Fruit fly (Drosophila melanogaster) whole organism, wandering third instar larva: ENCODE measurements around the gene mRpL35.
A peak's percentile ranks its signal among the peaks of the same experiment; 100 is the strongest.

Source experiments
- Abd-B ChIP-seq: fragments of >200 bp; optimal IDR thresholded peaks from 2 replicates; lab custom pipeline; 2017; ENCODE audit warnings: missing biosample characterization, missing genetic modification characterization
- CG32264 ChIP-seq: fragments of 200-800 bp; sonication (Bioruptor generic); optimal IDR thresholded peaks from 2 replicates; lab custom pipeline; 2016; ENCODE audit warnings: missing biosample characterization, missing genetic modification characterization
- CG9705 ChIP-seq: fragments of 200-800 bp; sonication (Bioruptor generic); optimal IDR thresholded peaks from 2 replicates; lab custom pipeline; 2018; ENCODE audit warnings: missing biosample characterization, mild to moderate bottlenecking, missing genetic modification characterization
- CrebA ChIP-seq: fragments of 200-800 bp; sonication (Bioruptor generic); optimal IDR thresholded peaks from 2 replicates; lab custom pipeline; 2016; ENCODE audit warnings: missing biosample characterization, mild to moderate bottlenecking, missing genetic modification characterization, borderline replicate concordance
- Dfd ChIP-seq: fragments of >200 bp; optimal IDR thresholded peaks from 2 replicates; lab custom pipeline; 2017; ENCODE audit warnings: missing biosample characterization, missing genetic modification characterization
- Dif ChIP-seq: fragments of 200-275, 200-300 bp; sonication (Bioruptor generic); optimal IDR thresholded peaks from 2 replicates; lab custom pipeline; 2018; ENCODE audit warnings: missing biosample characterization, missing genetic modification characterization; ENCODE audit not compliant: partially characterized antibody
- GATAd ChIP-seq: sonication (Bioruptor generic); optimal IDR thresholded peaks from 2 replicates; lab custom pipeline; 2016; ENCODE audit warnings: missing biosample characterization, missing genetic modification characterization
- HLH106 ChIP-seq: fragments of 200-800 bp; optimal IDR thresholded peaks from 3 replicates; lab custom pipeline; 2019; ENCODE audit warnings: missing biosample characterization, mild to moderate bottlenecking, missing genetic modification characterization, moderate library complexity
- Hnf4 ChIP-seq: fragments of 200-800 bp; sonication (Bioruptor generic); optimal IDR thresholded peaks from 2 replicates; lab custom pipeline; 2016; ENCODE audit warnings: missing biosample characterization, mild to moderate bottlenecking, missing genetic modification characterization
- Hr78 ChIP-seq: fragments of >200 bp; optimal IDR thresholded peaks from 2 replicates; lab custom pipeline; 2017; ENCODE audit warnings: missing biosample characterization, missing genetic modification characterization
- Hr83 ChIP-seq: fragments of 200-300 bp; sonication (Bioruptor generic); optimal IDR thresholded peaks from 2 replicates; lab custom pipeline; 2016; ENCODE audit warnings: missing biosample characterization, mild to moderate bottlenecking, missing genetic modification characterization, moderate library complexity; ENCODE audit not compliant: poor library complexity, severe bottlenecking
- Jra ChIP-seq: sonication (Bioruptor generic); optimal IDR thresholded peaks from 2 replicates; lab custom pipeline; 2016; ENCODE audit warnings: missing biosample characterization, missing genetic modification characterization
- Mio ChIP-seq: sonication (Bioruptor generic); optimal IDR thresholded peaks from 2 replicates; lab custom pipeline; 2016; ENCODE audit warnings: missing biosample characterization, missing genetic modification characterization
- Myc ChIP-seq: fragments of >200 bp; optimal IDR thresholded peaks from 2 replicates; lab custom pipeline; 2017
- N ChIP-seq: fragments of >200 bp; optimal IDR thresholded peaks from 2 replicates; lab custom pipeline; 2018; ENCODE audit warnings: missing biosample characterization, missing external identifiers, missing genetic modification characterization
- OdsH ChIP-seq: fragments of 200-800 bp; sonication (Bioruptor generic); optimal IDR thresholded peaks from 2 replicates; lab custom pipeline; 2016; ENCODE audit warnings: missing biosample characterization, mild to moderate bottlenecking, missing genetic modification characterization
- Rel ChIP-seq, 2 experiments: fragments of 200-800 bp; sonication (Bioruptor generic) in 1 of 2; optimal IDR thresholded peaks; 2 replicates in 1 of 2; 3 replicates in 1 of 2; lab custom pipeline; 2016 to 2019; ENCODE audit warnings: mild to moderate bottlenecking in 2 of 2, missing biosample characterization in 2 of 2, missing genetic modification characterization in 2 of 2, moderate library complexity in 1 of 2
- Sp1 ChIP-seq: fragments of 200-800 bp; sonication (Bioruptor generic); optimal IDR thresholded peaks from 3 replicates; lab custom pipeline; 2019; ENCODE audit warnings: missing biosample characterization, mild to moderate bottlenecking, missing genetic modification characterization, moderate library complexity
- Vsx2 ChIP-seq: fragments of 200-300, 225-300 bp; sonication (Bioruptor generic); optimal IDR thresholded peaks from 2 replicates; lab custom pipeline; 2018; ENCODE audit warnings: missing biosample characterization, missing genetic modification characterization; ENCODE audit not compliant: partially characterized antibody
- br ChIP-seq: fragments of 200-800 bp; sonication (Bioruptor generic); optimal IDR thresholded peaks from 2 replicates; lab custom pipeline; 2016; ENCODE audit warnings: missing biosample characterization, missing genetic modification characterization
- brk ChIP-seq: fragments of 200-800 bp; sonication (Bioruptor generic); optimal IDR thresholded peaks from 2 replicates; lab custom pipeline; 2016; ENCODE audit warnings: missing biosample characterization, mild to moderate bottlenecking, missing genetic modification characterization
- dl ChIP-seq, 2 experiments: fragments of 175-275, 200-275 bp in 1 of 2; fragments of 200-275 bp in 1 of 2; sonication (Bioruptor generic); optimal IDR thresholded peaks; lab custom pipeline; 2018; ENCODE audit warnings: mild to moderate bottlenecking in 2 of 2, missing biosample characterization in 2 of 2, missing genetic modification characterization in 2 of 2, moderate library complexity in 2 of 2; ENCODE audit not compliant: partially characterized antibody in 2 of 2, insufficient read depth in 1 of 2
- dmrt93B ChIP-seq: fragments of 200-800 bp; sonication (Bioruptor generic); optimal IDR thresholded peaks from 2 replicates; lab custom pipeline; 2018; ENCODE audit warnings: missing biosample characterization, mild to moderate bottlenecking, missing genetic modification characterization
- dsf ChIP-seq: sonication (Bioruptor generic); optimal IDR thresholded peaks from 2 replicates; lab custom pipeline; 2016; ENCODE audit warnings: missing biosample characterization, missing genetic modification characterization, borderline replicate concordance
- ey ChIP-seq: fragments of 200-800 bp; sonication (Bioruptor generic); optimal IDR thresholded peaks from 2 replicates; lab custom pipeline; 2016; ENCODE audit warnings: missing biosample characterization, missing genetic modification characterization
- foxo ChIP-seq, 2 experiments: fragments of 200-800 bp; sonication (Bioruptor generic); optimal IDR thresholded peaks; 2 replicates in 1 of 2; 3 replicates in 1 of 2; lab custom pipeline; 2016 to 2017; ENCODE audit warnings: missing biosample characterization in 2 of 2, missing genetic modification characterization in 2 of 2
- fru ChIP-seq: fragments of 200-800 bp; sonication (Bioruptor generic); optimal IDR thresholded peaks from 3 replicates; lab custom pipeline; 2016; ENCODE audit warnings: missing biosample characterization, mild to moderate bottlenecking, missing genetic modification characterization
- h ChIP-seq: fragments of 200-800 bp; sonication (Bioruptor generic); optimal IDR thresholded peaks from 3 replicates; lab custom pipeline; 2016; ENCODE audit warnings: missing biosample characterization, mild to moderate bottlenecking, missing genetic modification characterization
- jim ChIP-seq: fragments of 175-275, 200-325 bp; sonication (Bioruptor generic); optimal IDR thresholded peaks from 2 replicates; lab custom pipeline; 2016; ENCODE audit warnings: missing biosample characterization, mild to moderate bottlenecking, missing genetic modification characterization
- lola ChIP-seq: fragments of >200 bp; optimal IDR thresholded peaks from 2 replicates; lab custom pipeline; 2017; ENCODE audit warnings: missing biosample characterization, missing genetic modification characterization
- pan ChIP-seq: fragments of >200 bp; optimal IDR thresholded peaks from 2 replicates; lab custom pipeline; 2017
- psq ChIP-seq: fragments of 200-800 bp; sonication (Bioruptor generic); optimal IDR thresholded peaks from 3 replicates; lab custom pipeline; 2017; ENCODE audit warnings: missing biosample characterization, mild to moderate bottlenecking, missing genetic modification characterization, moderate library complexity
- rgr ChIP-seq: fragments of 200-800 bp; sonication (Bioruptor generic); optimal IDR thresholded peaks from 3 replicates; lab custom pipeline; 2016; ENCODE audit warnings: missing biosample characterization, mild to moderate bottlenecking, missing genetic modification characterization
- sage ChIP-seq: fragments of 200-800 bp; sonication (Bioruptor generic); optimal IDR thresholded peaks from 2 replicates; lab custom pipeline; 2016; ENCODE audit warnings: missing biosample characterization, mild to moderate bottlenecking, missing genetic modification characterization
- sv ChIP-seq: fragments of 200-800 bp; sonication (Bioruptor generic); optimal IDR thresholded peaks from 3 replicates; lab custom pipeline; 2016; ENCODE audit warnings: missing biosample characterization, missing genetic modification characterization
- tai ChIP-seq: sonication (Bioruptor generic); optimal IDR thresholded peaks from 2 replicates; lab custom pipeline; 2016; ENCODE audit warnings: missing biosample characterization, missing genetic modification characterization
- usp ChIP-seq: fragments of >200 bp; optimal IDR thresholded peaks from 2 replicates; lab custom pipeline; 2017; ENCODE audit warnings: missing biosample characterization, missing genetic modification characterization
- woc ChIP-seq: sonication (Bioruptor generic); optimal IDR thresholded peaks from 2 replicates; lab custom pipeline; 2016; ENCODE audit warnings: missing biosample characterization, mild to moderate bottlenecking, missing genetic modification characterization

mRpL35 gene

dm6 chr3R:22026922-22027742 is 3.8 kb downstream of the mRpL35 start, which contains the start of the genes Cchl and ND-42:
Gene Cchl (minus strand): TSS chr3R:22027480.
Gene ND-42 (plus strand): TSS chr3R:22027709.
- TF ChIP-seq OdsH (peak; percentile 76), Mio (GFP tag; lab: Kevin White, UChicago) (no peak), usp (GFP tag; lab: Kevin White, UChicago) (no peak), h (GFP tag; lab: Kevin White, UChicago) (peak; percentile 83), Abd-B (GFP tag; lab: Kevin White, UChicago) (no peak), Dif (GFP tag; lab: Kevin White, UChicago) (no peak), brk (GFP tag; lab: Kevin White, UChicago) (no peak), pan (no peak), GATAd (GFP tag; lab: Kevin White, UChicago) (peak; percentile 57), lola (GFP tag; lab: Kevin White, UChicago) (no peak), br (GFP tag; lab: Kevin White, UChicago) (no peak), woc (GFP tag; lab: Kevin White, UChicago) (peak; percentile 73), CG9705 (GFP tag; lab: Kevin White, UChicago) (peak; percentile 86), Hr78 (GFP tag; lab: Kevin White, UChicago) (no peak), Jra (GFP tag; lab: Kevin White, UChicago) (peak; percentile 69), CrebA (GFP tag; lab: Kevin White, UChicago) (no peak), psq (GFP tag; lab: Kevin White, UChicago) (peak; percentile 75), HLH106 (tag; lab: Kevin White, UChicago) (peak; percentile 88), N (GFP tag; lab: Kevin White, UChicago) (no peak), dmrt93B (GFP tag; lab: Kevin White, UChicago) (no peak), sage (no peak), rgr (GFP tag; lab: Kevin White, UChicago) (peak; percentile 86), dl (GFP tag; optimal IDR thresholded peaks at IDR 0.05; lab: Kevin White, UChicago; ENCODE audit: insufficient read depth in 1 of 2, partially characterized antibody in 2 of 2) (no peak), CG32264 (GFP tag; lab: Kevin White, UChicago) (peak; percentile 45), Myc (lab: Kevin White, UChicago) (peak; percentile 53), Vsx2 (GFP tag; lab: Kevin White, UChicago) (no peak), Dfd (GFP tag; lab: Kevin White, UChicago) (no peak), ey (GFP tag; lab: Kevin White, UChicago) (peak; percentile 70), fru (GFP tag; lab: Kevin White, UChicago) (peak; percentile 78), Sp1 (peak; percentile 80), sv (peak; percentile 55), tai (no peak), foxo (GFP tag; optimal IDR thresholded peaks at IDR 0.05; lab: Kevin White, UChicago) (peak in 1 of 2 experiments; percentile 88), Hr83 (GFP tag; lab: Kevin White, UChicago) (peak; percentile 63), Rel (GFP tag; optimal IDR thresholded peaks at IDR 0.05; lab: Kevin White, UChicago) (no peak), Rel (tag; optimal IDR thresholded peaks at IDR 0.05; lab: Kevin White, UChicago) (peak; percentile 64), dsf (GFP tag; lab: Kevin White, UChicago) (no peak), Hnf4 (no peak), jim (GFP tag; lab: Kevin White, UChicago) (no peak)
- TF ChIP-seq, all 38 proteins: peak for 18

- TF ChIP-seq CG9705 (GFP tag; lab: Kevin White, UChicago) (no peak), Rel (GFP tag; optimal IDR thresholded peaks at IDR 0.05; lab: Kevin White, UChicago) (no peak), Rel (tag; optimal IDR thresholded peaks at IDR 0.05; lab: Kevin White, UChicago) (no peak), br (GFP tag; lab: Kevin White, UChicago) (no peak), usp (GFP tag; lab: Kevin White, UChicago) (no peak), rgr (GFP tag; lab: Kevin White, UChicago) (no peak), lola (GFP tag; lab: Kevin White, UChicago) (no peak)
Measured at dm6 chr3R:22027743-22028099, 4.4 kb downstream of the mRpL35 start.
